Fruit fly (Drosophila melanogaster) whole organism, prepupa: Measurements from ENCODE around the gene CG12725.
A peak's percentile ranks its signal among the peaks of the same experiment; 100 is the strongest.

Source experiments
- CG11294 ChIP-seq: fragments of 200-800 bp; sonication (Bioruptor generic); IDR thresholded peaks from 2 replicates; pipeline ENCODE4 v1.3.6; 2022; ENCODE audit warnings: missing biosample characterization, missing genetic modification characterization
- CG11762 ChIP-seq: fragments of 200-800 bp; sonication (Bioruptor generic); optimal IDR thresholded peaks from 3 replicates; lab custom pipeline; 2016; ENCODE audit warnings: missing biosample characterization, missing genetic modification characterization; ENCODE audit not compliant: insufficient read depth
- CG11902 ChIP-seq: fragments of 200-800 bp; sonication (Bioruptor generic); optimal IDR thresholded peaks from 3 replicates; lab custom pipeline; 2016; ENCODE audit warnings: missing biosample characterization, missing genetic modification characterization
- CG3032 ChIP-seq: fragments of 200-800 bp; optimal IDR thresholded peaks from 2 replicates; lab custom pipeline; 2019; ENCODE audit warnings: missing biosample characterization, mild to moderate bottlenecking, missing genetic modification characterization, moderate library complexity
- CG4318 ChIP-seq: fragments of 200-800 bp; sonication (Bioruptor generic); optimal IDR thresholded peaks from 3 replicates; lab custom pipeline; 2017; ENCODE audit warnings: missing biosample characterization, mild to moderate bottlenecking, missing genetic modification characterization
- CG6276 ChIP-seq: fragments of 200-800 bp; sonication (Bioruptor generic); optimal IDR thresholded peaks from 2 replicates; lab custom pipeline; 2017; ENCODE audit warnings: missing biosample characterization, mild to moderate bottlenecking, missing genetic modification characterization
- Eip78C ChIP-seq: fragments of 200-800 bp; sonication (Bioruptor generic); peaks from one replicate; lab custom pipeline; 2016; ENCODE audit warnings: missing biosample characterization, missing genetic modification characterization
- acj6 ChIP-seq: fragments of 200-800 bp; sonication (Bioruptor generic); optimal IDR thresholded peaks from 3 replicates; lab custom pipeline; 2016; ENCODE audit warnings: missing biosample characterization, missing genetic modification characterization
- esn ChIP-seq: fragments of 200-800 bp; sonication (Bioruptor generic); optimal IDR thresholded peaks from 2 replicates; lab custom pipeline; 2016; ENCODE audit warnings: missing biosample characterization, mild to moderate bottlenecking, missing genetic modification characterization, moderate library complexity
- fd59A ChIP-seq: fragments of 200-800 bp; sonication (Bioruptor generic); optimal IDR thresholded peaks from 2 replicates; lab custom pipeline; 2017; ENCODE audit warnings: missing biosample characterization, mild to moderate bottlenecking, missing genetic modification characterization, missing genetic modification reagents

- peak; percentile 15 for TF ChIP-seq CG11762 (GFP tag; lab: Kevin White, UChicago)
- peak; percentile 46 for TF ChIP-seq CG3032 (tag; lab: Kevin White, UChicago)
- TF ChIP-seq CG11902 (GFP tag; lab: Kevin White, UChicago) = no peak
- TF ChIP-seq esn (GFP tag; lab: Kevin White, UChicago) = peak; percentile 39
- TF ChIP-seq CG6276 (GFP tag; lab: Kevin White, UChicago) = peak; percentile 34
- TF ChIP-seq Eip78C (GFP tag; lab: Kevin White, UChicago) = peak; percentile 88
- TF ChIP-seq CG11294 (GFP tag; lab: Robert Waterston, UW) = no peak
- TF ChIP-seq acj6 (GFP tag; lab: Kevin White, UChicago) = peak; percentile 67
- TF ChIP-seq CG4318 (GFP tag; lab: Kevin White, UChicago) = peak; percentile 28
- TF ChIP-seq fd59A (GFP tag; lab: Kevin White, UChicago) = peak; percentile 32
These were observed 26.1 kb downstream of the CG12725 start for dm6 chrX:13376520-13376919.
